Fruit fly (Drosophila melanogaster) whole organism, embryonic: ENCODE measurements around the gene CG7707.

Experiments
- Abd-B ChIP-seq: fragments of 200-800 bp; sonication (Bioruptor generic); optimal IDR thresholded peaks from 2 replicates; lab custom pipeline; 2018; ENCODE audit warnings: missing biosample characterization, mild to moderate bottlenecking, missing genetic modification characterization, moderate library complexity
- Adf1 ChIP-seq: fragments of 200-800 bp; sonication (Bioruptor generic); IDR thresholded peaks from 2 replicates; pipeline ENCODE4 v1.3.6; 2022; ENCODE audit warnings: missing biosample characterization, missing genetic modification characterization
- Blimp-1 ChIP-seq: fragments of 200-800 bp; sonication (Bioruptor generic); optimal IDR thresholded peaks from 3 replicates; lab custom pipeline; 2018; ENCODE audit warnings: missing biosample characterization, missing genetic modification characterization, mild to moderate bottlenecking, moderate library complexity, missing genetic modification reagents
- CG10274 ChIP-seq: fragments of 200-800 bp; sonication (Bioruptor generic); optimal IDR thresholded peaks from 3 replicates; lab custom pipeline; 2017; ENCODE audit warnings: missing biosample characterization, mild to moderate bottlenecking, missing genetic modification characterization
- CG12391 ChIP-seq: fragments of 200-800 bp; sonication (Bioruptor generic); optimal IDR thresholded peaks from 3 replicates; lab custom pipeline; 2018; ENCODE audit warnings: missing biosample characterization, mild to moderate bottlenecking, missing genetic modification characterization, moderate library complexity
- CG14965 ChIP-seq: fragments of 200-800 bp; sonication (Bioruptor generic); optimal IDR thresholded peaks from 2 replicates; lab custom pipeline; 2016; ENCODE audit warnings: missing biosample characterization, missing genetic modification characterization, borderline replicate concordance
- CG16779 ChIP-seq: fragments of 200-800 bp; sonication (Bioruptor generic); IDR thresholded peaks from 2 replicates; pipeline ENCODE4 v1.3.6; 2022; ENCODE audit warnings: missing biosample characterization, missing genetic modification characterization
- CG16863 ChIP-seq: fragments of 200-800 bp; sonication (Bioruptor generic); optimal IDR thresholded peaks from 3 replicates; lab custom pipeline; 2016; ENCODE audit warnings: missing biosample characterization, missing genetic modification characterization
- CG17612 ChIP-seq: fragments of 200-800 bp; sonication (Bioruptor generic); IDR thresholded peaks from 2 replicates; pipeline ENCODE4 v1.3.6; 2022; ENCODE audit warnings: missing biosample characterization, missing genetic modification characterization
- CG1792 ChIP-seq: fragments of 200-800 bp; sonication (Bioruptor generic); optimal IDR thresholded peaks from 2 replicates; lab custom pipeline; 2016; ENCODE audit warnings: missing biosample characterization, missing genetic modification characterization
- CG3281 ChIP-seq: fragments of 200-800 bp; sonication (Bioruptor generic); optimal IDR thresholded peaks from 3 replicates; lab custom pipeline; 2017; ENCODE audit warnings: missing biosample characterization, mild to moderate bottlenecking, missing genetic modification characterization
- CG7839 ChIP-seq: fragments of 200-800 bp; sonication (Bioruptor generic); optimal IDR thresholded peaks from 3 replicates; lab custom pipeline; 2018; ENCODE audit warnings: missing biosample characterization, mild to moderate bottlenecking, missing genetic modification characterization, moderate library complexity
- CG8478 ChIP-seq: fragments of >200 bp; optimal IDR thresholded peaks from 2 replicates; lab custom pipeline; 2018
- CG9817 ChIP-seq: fragments of 200-800 bp; sonication (Bioruptor generic); optimal IDR thresholded peaks from 2 replicates; lab custom pipeline; 2018; ENCODE audit warnings: missing biosample characterization, mild to moderate bottlenecking, missing genetic modification characterization, moderate library complexity
- E2f2 ChIP-seq: fragments of 200-800 bp; sonication (Bioruptor generic); IDR thresholded peaks from 2 replicates; pipeline ENCODE4 v1.3.6; 2022; ENCODE audit warnings: missing biosample characterization, missing genetic modification characterization
- Gsc ChIP-seq: fragments of 200-800 bp; sonication (Bioruptor generic); IDR thresholded peaks from 2 replicates; pipeline ENCODE4 v1.3.6; 2022; ENCODE audit warnings: missing biosample characterization, missing genetic modification characterization
- HLH3B ChIP-seq: fragments of 200-800 bp; sonication (Bioruptor generic); IDR thresholded peaks from 2 replicates; pipeline ENCODE4 v1.3.6; 2022; ENCODE audit warnings: missing biosample characterization, missing genetic modification characterization
- Hand ChIP-seq: fragments of 200-800 bp; sonication (Bioruptor generic); optimal IDR thresholded peaks from 2 replicates; lab custom pipeline; 2017; ENCODE audit warnings: mild to moderate bottlenecking, missing biosample characterization, missing genetic modification reagents, missing genetic modification characterization
- Hmx ChIP-seq: fragments of 200-800 bp; sonication (Bioruptor generic); optimal IDR thresholded peaks from 2 replicates; lab custom pipeline; 2016; ENCODE audit warnings: missing biosample characterization, missing genetic modification characterization
- Hr51 ChIP-seq, 2 experiments: fragments of 200-800 bp; sonication (Bioruptor generic); optimal IDR thresholded peaks; 2 replicates in 1 of 2; 3 replicates in 1 of 2; lab custom pipeline; 2016 to 2018; ENCODE audit warnings: missing biosample characterization in 2 of 2, missing genetic modification characterization in 2 of 2, mild to moderate bottlenecking in 1 of 2, moderate library complexity in 1 of 2
- Kr ChIP-seq: fragments of 200-800 bp; sonication (Bioruptor generic); optimal IDR thresholded peaks from 2 replicates; lab custom pipeline; 2017; ENCODE audit warnings: missing biosample characterization, mild to moderate bottlenecking, missing genetic modification characterization
- Mes4 ChIP-seq: fragments of 200-800 bp; sonication (Bioruptor generic); optimal IDR thresholded peaks from 2 replicates; lab custom pipeline; 2016; ENCODE audit warnings: missing biosample characterization, missing genetic modification characterization
- Mrtf ChIP-seq: fragments of 200-800 bp; sonication (Bioruptor generic); IDR thresholded peaks from 3 replicates; pipeline ENCODE4 v1.3.6; 2022; ENCODE audit warnings: missing biosample characterization, missing genetic modification characterization
- Myb ChIP-seq: fragments of 200-800 bp; sonication (Bioruptor generic); optimal IDR thresholded peaks from 2 replicates; lab custom pipeline; 2016; ENCODE audit warnings: missing biosample characterization, missing genetic modification characterization
- Nf-YA ChIP-seq: fragments of 200-800 bp; sonication (Bioruptor generic); IDR thresholded peaks from 2 replicates; pipeline ENCODE4 v1.3.6; 2022; ENCODE audit warnings: missing biosample characterization, missing genetic modification characterization
- Nf-YB ChIP-seq: fragments of 200-800 bp; sonication (Bioruptor generic); optimal IDR thresholded peaks from 3 replicates; lab custom pipeline; 2019; ENCODE audit warnings: missing biosample characterization, mild to moderate bottlenecking, missing genetic modification characterization, moderate library complexity
- Oli ChIP-seq: fragments of 200-800 bp; sonication (Bioruptor generic); optimal IDR thresholded peaks from 2 replicates; lab custom pipeline; 2018; ENCODE audit warnings: missing biosample characterization, mild to moderate bottlenecking, missing genetic modification characterization, moderate library complexity
- Opbp ChIP-seq: fragments of 200-800 bp; sonication (Bioruptor generic); IDR thresholded peaks from 3 replicates; pipeline ENCODE4 v1.3.6; 2022; ENCODE audit warnings: missing biosample characterization, missing genetic modification characterization; ENCODE audit not compliant: partially characterized antibody
- Scr ChIP-seq: fragments of 200-800 bp; sonication (Bioruptor generic); IDR thresholded peaks from 2 replicates; pipeline ENCODE4 v1.3.6; 2022; ENCODE audit warnings: missing biosample characterization, missing genetic modification characterization; ENCODE audit not compliant: partially characterized antibody
- Sin3A ChIP-seq: fragments of >200 bp; optimal IDR thresholded peaks from 2 replicates; lab custom pipeline; 2018
- Ssrp ChIP-seq: fragments of 200-800 bp; sonication (Bioruptor generic); optimal IDR thresholded peaks from 2 replicates; lab custom pipeline; 2018; ENCODE audit warnings: missing biosample characterization, mild to moderate bottlenecking, missing genetic modification characterization, moderate library complexity
- abd-A ChIP-seq: fragments of 200-800 bp; sonication (Bioruptor generic); optimal IDR thresholded peaks from 3 replicates; lab custom pipeline; 2019; ENCODE audit warnings: missing biosample characterization, mild to moderate bottlenecking, missing genetic modification characterization, moderate library complexity
- amos ChIP-seq: fragments of 200-800 bp; sonication (Bioruptor generic); IDR thresholded peaks from 2 replicates; pipeline ENCODE4 v1.3.6; 2022; ENCODE audit warnings: missing biosample characterization, missing genetic modification characterization; ENCODE audit not compliant: partially characterized antibody
- ase ChIP-seq: fragments of 200-800 bp; sonication (Bioruptor generic); IDR thresholded peaks from 3 replicates; pipeline ENCODE4 v1.3.6; 2022; ENCODE audit warnings: missing biosample characterization, missing genetic modification characterization
- btn ChIP-seq: fragments of 200-800 bp; sonication (Bioruptor generic); optimal IDR thresholded peaks from 2 replicates; lab custom pipeline; 2016; ENCODE audit warnings: missing biosample characterization, missing genetic modification characterization
- chif ChIP-seq, 2 experiments: fragments of 200-800 bp; sonication (Bioruptor generic); optimal IDR thresholded peaks; 3 replicates each; lab custom pipeline; 2016; ENCODE audit warnings: missing biosample characterization in 2 of 2, missing genetic modification characterization in 2 of 2
- crol ChIP-seq: fragments of 200-800 bp; sonication (Bioruptor generic); IDR thresholded peaks from 2 replicates; pipeline ENCODE4 v1.3.6; 2022; ENCODE audit warnings: missing biosample characterization, missing genetic modification characterization
- dpn ChIP-seq, 2 experiments: fragments of 200-800 bp; sonication (Bioruptor generic); optimal IDR thresholded peaks; 3 replicates each; lab custom pipeline; 2016; ENCODE audit warnings: missing biosample characterization in 2 of 2, missing genetic modification characterization in 2 of 2
- ewg ChIP-seq: fragments of 200-800 bp; sonication (Bioruptor generic); optimal IDR thresholded peaks from 3 replicates; lab custom pipeline; 2017; ENCODE audit warnings: mild to moderate bottlenecking, missing biosample characterization, missing genetic modification reagents, missing genetic modification characterization
- gce ChIP-seq: fragments of 200-800 bp; sonication (Bioruptor generic); IDR thresholded peaks from 3 replicates; pipeline ENCODE4 v1.3.6; 2022; ENCODE audit warnings: missing biosample characterization, missing genetic modification characterization
- grau ChIP-seq: fragments of 200-800 bp; optimal IDR thresholded peaks from 3 replicates; lab custom pipeline; 2019; ENCODE audit warnings: missing biosample characterization, mild to moderate bottlenecking, missing genetic modification characterization, moderate library complexity
- ken ChIP-seq: fragments of 200-800 bp; sonication (Bioruptor generic); IDR thresholded peaks from 3 replicates; pipeline ENCODE4 v1.3.6; 2022; ENCODE audit warnings: missing biosample characterization, missing genetic modification characterization
- run ChIP-seq: fragments of 200-800 bp; sonication (Bioruptor generic); optimal IDR thresholded peaks from 3 replicates; lab custom pipeline; 2018; ENCODE audit warnings: missing biosample characterization, mild to moderate bottlenecking, missing genetic modification characterization
- sens ChIP-seq: fragments of 200-800 bp; sonication (Bioruptor generic); peaks from one replicate; lab custom pipeline; 2016; ENCODE audit warnings: missing biosample characterization, missing genetic modification characterization
- slou ChIP-seq: fragments of 200-800 bp; sonication (Bioruptor generic); optimal IDR thresholded peaks from 3 replicates; lab custom pipeline; 2016; ENCODE audit warnings: missing biosample characterization, missing genetic modification characterization
- stc ChIP-seq: fragments of 200-800 bp; sonication (Bioruptor generic); IDR thresholded peaks from 2 replicates; pipeline ENCODE4 v1.3.6; 2022; ENCODE audit warnings: missing biosample characterization, missing genetic modification characterization
- ttk ChIP-seq: fragments of 200-800 bp; sonication (Bioruptor generic); IDR thresholded peaks from 2 replicates; pipeline ENCODE4 v2.1.2; 2022; ENCODE audit warnings: missing biosample characterization, missing genetic modification characterization
- vfl ChIP-seq: fragments of 200-800 bp; sonication (Bioruptor generic); optimal IDR thresholded peaks from 2 replicates; lab custom pipeline; 2016; ENCODE audit warnings: missing biosample characterization, missing genetic modification characterization
- vnd ChIP-seq: fragments of 200-800 bp; sonication (Bioruptor generic); IDR thresholded peaks from 3 replicates; pipeline ENCODE4 v1.3.6; 2022; ENCODE audit warnings: missing biosample characterization, missing genetic modification characterization; ENCODE audit not compliant: partially characterized antibody
- wor ChIP-seq: fragments of 200-800 bp; sonication (Bioruptor generic); IDR thresholded peaks from 2 replicates; pipeline ENCODE4 v1.3.6; 2022; ENCODE audit warnings: missing biosample characterization, missing genetic modification characterization
- yki ChIP-seq: fragments of >200 bp; optimal IDR thresholded peaks from 3 replicates; lab custom pipeline; 2018

CG7707 gene

DNA sequence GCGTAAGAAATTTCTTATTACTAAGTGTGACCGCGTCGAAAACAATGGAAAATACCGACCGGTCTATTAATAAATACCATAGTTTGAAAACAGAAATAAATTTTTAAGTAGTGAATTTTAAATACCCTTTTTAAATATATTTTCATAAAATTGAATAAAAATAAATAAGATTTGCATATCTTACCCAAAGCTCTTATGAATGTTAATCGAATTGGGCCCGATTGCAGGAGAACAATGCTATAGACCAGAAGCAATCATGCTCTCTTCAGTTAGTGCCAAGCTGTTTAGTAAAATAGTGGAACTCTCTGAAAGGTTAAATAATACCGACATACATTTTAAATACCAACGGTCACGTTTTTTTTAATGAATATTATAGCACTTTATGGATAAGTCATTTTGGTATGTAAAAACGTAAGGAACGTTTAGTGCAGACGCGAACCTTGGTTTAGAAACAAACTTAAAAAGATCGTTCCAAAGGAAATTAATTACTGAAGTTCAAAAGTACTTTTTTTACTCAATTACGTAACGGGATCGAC lies 1.1 kb upstream of the CG7707 start, which contains the start of gene Afg3l2 (continued):
- TF ChIP-seq crol (GFP tag; lab: Robert Waterston, UW) (no peak), ase (peak; percentile 66; the same call in 2 of the 3 replicates), dpn (GFP tag; optimal IDR thresholded peaks at IDR 0.05; lab: Kevin White, UChicago) (peak; percentile 12 to 29), Kr (GFP tag; lab: Kevin White, UChicago) (no peak), vfl (GFP tag; lab: Kevin White, UChicago) (no peak), Blimp-1 (GFP tag; lab: Kevin White, UChicago) (peak; percentile 73), Ssrp (tag; lab: Kevin White, UChicago) (peak; percentile 51), Myb (GFP tag; lab: Kevin White, UChicago) (peak; percentile 70), CG8478 (lab: Kevin White, UChicago) (no peak), CG12391 (tag; lab: Kevin White, UChicago) (peak; percentile 59), gce (0 out of 3 replicates have a peak, but pooled peaks have one; percentile 41), Abd-B (GFP tag; lab: Kevin White, UChicago) (peak; percentile 72), yki (lab: Kevin White, UChicago) (no peak), stc (GFP tag; lab: Robert Waterston, UW) (peak; percentile 67; the same call in 1 of the 2 replicates), Nf-YB (GFP tag; lab: Kevin White, UChicago) (no peak), Adf1 (no peak), Nf-YA (GFP tag; lab: Robert Waterston, UW) (peak; percentile 59; the same call in 1 of the 2 replicates), E2f2 (peak; percentile 26; the same call in 1 of the 2 replicates), btn (GFP tag; lab: Kevin White, UChicago) (no peak), CG14965 (GFP tag; lab: Kevin White, UChicago) (no peak), CG16863 (GFP tag; lab: Kevin White, UChicago) (no peak), Hr51 (GFP tag; optimal IDR thresholded peaks at IDR 0.05; lab: Kevin White, UChicago) (peak in 1 of 2 experiments; percentile 37), CG7839 (no peak), Sin3A (no peak), ken (GFP tag; lab: Robert Waterston, UW) (no peak; the same call in 1 of the 3 replicates), Mes4 (GFP tag; lab: Kevin White, UChicago) (no peak), Hmx (GFP tag; lab: Kevin White, UChicago) (no peak), CG17612 (GFP tag; lab: Robert Waterston, UW) (no peak), HLH3B (GFP tag; lab: Robert Waterston, UW) (no peak; the same call in 1 of the 2 replicates), Hand (GFP tag; lab: Kevin White, UChicago) (no peak), Gsc (GFP tag; lab: Robert Waterston, UW) (peak; percentile 49), CG10274 (no peak), CG9817 (tag; lab: Kevin White, UChicago) (peak; percentile 65), run (tag; lab: Kevin White, UChicago) (no peak), ewg (GFP tag; lab: Kevin White, UChicago) (no peak), grau (no peak), amos (GFP tag; lab: Robert Waterston, UW) (peak; percentile 20; the same call in 1 of the 2 replicates), vnd (GFP tag; lab: Robert Waterston, UW) (no peak), slou (GFP tag; lab: Kevin White, UChicago) (peak; percentile 84), Oli (peak; percentile 29), ttk (peak; percentile 78), Scr (GFP tag; lab: Robert Waterston, UW) (no peak), chif (GFP tag; optimal IDR thresholded peaks at IDR 0.05; lab: Kevin White, UChicago) (peak in 1 of 2 experiments; percentile 10), CG3281 (peak; percentile 69), Mrtf (GFP tag; lab: Robert Waterston, UW) (peak; percentile 76), wor (no peak), sens (GFP tag; lab: Kevin White, UChicago) (peak; percentile 79), CG1792 (GFP tag; lab: Kevin White, UChicago) (no peak), abd-A (tag; lab: Kevin White, UChicago) (no peak), CG16779 (GFP tag; lab: Robert Waterston, UW) (no peak), Opbp (GFP tag; lab: Robert Waterston, UW) (no peak)
